Worm (Caenorhabditis elegans): ENCODE measurements around the gene T19H5.6.

- TF ChIP-seq him-1 (tag; optimal IDR thresholded peaks at IDR 0.05) (no peak), dao-5 (tag; optimal IDR thresholded peaks at IDR 0.05) (no peak), W03F9.2 (tag; optimal IDR thresholded peaks at IDR 0.05) (no peak)
Observed at ce11 chrII:9516836-9517235, 46.8 kb upstream of the T19H5.6 start, which contains the start of gene gcy-1.
